Fruit fly (Drosophila melanogaster) whole organism, embryonic: ENCODE data around the gene CG31548.
A peak's percentile ranks its signal among the peaks of the same experiment; 100 is the strongest.

ENCODE experiments used
- Atf6 ChIP-seq: fragments of 200-800 bp; sonication (Bioruptor generic); IDR thresholded peaks from 2 replicates; pipeline ENCODE4 v1.3.6; 2022; ENCODE audit warnings: missing biosample characterization, missing genetic modification characterization
- CG11696 ChIP-seq: fragments of 200-800 bp; sonication (Bioruptor generic); IDR thresholded peaks from 2 replicates; pipeline ENCODE4 v1.3.6; 2022; ENCODE audit warnings: missing biosample characterization, missing genetic modification characterization
- CG12104 ChIP-seq: fragments of 200-800 bp; sonication (Bioruptor generic); optimal IDR thresholded peaks from 3 replicates; lab custom pipeline; 2016; ENCODE audit warnings: missing biosample characterization, missing genetic modification characterization
- CG12155 ChIP-seq: fragments of 200-800 bp; sonication (Bioruptor generic); optimal IDR thresholded peaks from 3 replicates; lab custom pipeline; 2016; ENCODE audit warnings: missing biosample characterization, missing genetic modification characterization
- CG12744 ChIP-seq: fragments of 200-800 bp; sonication (Bioruptor generic); optimal IDR thresholded peaks from 2 replicates; lab custom pipeline; 2016; ENCODE audit warnings: missing biosample characterization, missing genetic modification characterization
- CG14014 ChIP-seq: fragments of 200-800 bp; sonication (Bioruptor generic); IDR thresholded peaks from 2 replicates; pipeline ENCODE4 v1.3.6; 2022; ENCODE audit warnings: missing biosample characterization, missing genetic modification characterization
- CG14860 ChIP-seq: fragments of 200-800 bp; sonication (Bioruptor generic); IDR thresholded peaks from 3 replicates; pipeline ENCODE4 v1.3.6; 2022; ENCODE audit warnings: missing biosample characterization, missing genetic modification characterization; ENCODE audit not compliant: partially characterized antibody
- CG16779 ChIP-seq: fragments of 200-800 bp; sonication (Bioruptor generic); IDR thresholded peaks from 2 replicates; pipeline ENCODE4 v1.3.6; 2022; ENCODE audit warnings: missing biosample characterization, missing genetic modification characterization
- CG16813 ChIP-seq: fragments of 200-800 bp; sonication (Bioruptor generic); IDR thresholded peaks from 3 replicates; pipeline ENCODE4 v1.3.6; 2022; ENCODE audit warnings: missing biosample characterization, missing genetic modification characterization; ENCODE audit not compliant: partially characterized antibody
- CG17802 ChIP-seq: fragments of 200-800 bp; sonication (Bioruptor generic); optimal IDR thresholded peaks from 2 replicates; lab custom pipeline; 2018; ENCODE audit warnings: missing biosample characterization, mild to moderate bottlenecking, missing genetic modification characterization, moderate library complexity
- CG17829 ChIP-seq: fragments of 200-800 bp; optimal IDR thresholded peaks from 2 replicates; lab custom pipeline; 2019; ENCODE audit warnings: missing biosample characterization, mild to moderate bottlenecking, missing genetic modification characterization, moderate library complexity
- CG17912 ChIP-seq: fragments of 200-800 bp; sonication (Bioruptor generic); optimal IDR thresholded peaks from 2 replicates; lab custom pipeline; 2018; ENCODE audit warnings: missing biosample characterization, mild to moderate bottlenecking, missing genetic modification characterization
- CG2116 ChIP-seq: fragments of 200-800 bp; sonication (Bioruptor generic); optimal IDR thresholded peaks from 3 replicates; lab custom pipeline; 2018; ENCODE audit warnings: missing biosample characterization, mild to moderate bottlenecking, missing genetic modification characterization
- CG3163 ChIP-seq: fragments of 200-800 bp; sonication (Bioruptor generic); optimal IDR thresholded peaks from 3 replicates; lab custom pipeline; 2016; ENCODE audit warnings: missing biosample characterization, missing genetic modification characterization
- CG32767 ChIP-seq: fragments of 200-800 bp; sonication (Bioruptor generic); IDR thresholded peaks from 2 replicates; pipeline ENCODE4 v1.3.6; 2022; ENCODE audit warnings: missing biosample characterization, missing genetic modification characterization
- CG33213 ChIP-seq: fragments of 200-800 bp; sonication (Bioruptor generic); optimal IDR thresholded peaks from 3 replicates; lab custom pipeline; 2016; ENCODE audit warnings: missing biosample characterization, missing genetic modification characterization
- CG5245 ChIP-seq: fragments of 200-800 bp; sonication (Bioruptor generic); optimal IDR thresholded peaks from 3 replicates; lab custom pipeline; 2016; ENCODE audit warnings: missing biosample characterization, missing genetic modification characterization
- CG7839 ChIP-seq: fragments of 200-800 bp; sonication (Bioruptor generic); optimal IDR thresholded peaks from 3 replicates; lab custom pipeline; 2018; ENCODE audit warnings: missing biosample characterization, mild to moderate bottlenecking, missing genetic modification characterization, moderate library complexity
- CG8478 ChIP-seq: fragments of >200 bp; optimal IDR thresholded peaks from 2 replicates; lab custom pipeline; 2018
- CG9932 ChIP-seq: fragments of 200-800 bp; sonication (Bioruptor generic); IDR thresholded peaks from 2 replicates; pipeline ENCODE4 v1.3.6; 2022; ENCODE audit warnings: missing biosample characterization, missing genetic modification characterization
- Chrac-16 ChIP-seq: fragments of 200-800 bp; sonication (Bioruptor generic); optimal IDR thresholded peaks from 3 replicates; lab custom pipeline; 2016; ENCODE audit warnings: missing biosample characterization, missing genetic modification characterization
- CkIIα-i1 ChIP-seq: fragments of 200-800 bp; sonication (Bioruptor generic); IDR thresholded peaks from 2 replicates; pipeline ENCODE4 v1.3.6; 2022; ENCODE audit warnings: missing biosample characterization, missing genetic modification characterization
- D19A ChIP-seq: fragments of 200-800 bp; optimal IDR thresholded peaks from 3 replicates; lab custom pipeline; 2019; ENCODE audit warnings: missing biosample characterization, mild to moderate bottlenecking, missing genetic modification characterization, moderate library complexity
- Ets97D ChIP-seq: fragments of 200-800 bp; sonication (Bioruptor generic); optimal IDR thresholded peaks from 3 replicates; lab custom pipeline; 2016; ENCODE audit warnings: missing biosample characterization, missing genetic modification characterization
- HLH54F ChIP-seq: fragments of 200-800 bp; sonication (Bioruptor generic); optimal IDR thresholded peaks from 3 replicates; lab custom pipeline; 2016; ENCODE audit warnings: missing biosample characterization, missing genetic modification characterization
- Hmx ChIP-seq: fragments of 200-800 bp; sonication (Bioruptor generic); optimal IDR thresholded peaks from 2 replicates; lab custom pipeline; 2016; ENCODE audit warnings: missing biosample characterization, missing genetic modification characterization
- Hr51 ChIP-seq, 2 experiments: fragments of 200-800 bp; sonication (Bioruptor generic); optimal IDR thresholded peaks; 2 replicates in 1 of 2; 3 replicates in 1 of 2; lab custom pipeline; 2016 to 2018; ENCODE audit warnings: missing biosample characterization in 2 of 2, missing genetic modification characterization in 2 of 2, mild to moderate bottlenecking in 1 of 2, moderate library complexity in 1 of 2
- Lpt ChIP-seq: fragments of >200 bp; optimal IDR thresholded peaks from 2 replicates; lab custom pipeline; 2018; ENCODE audit warnings: missing biosample characterization, missing genetic modification characterization
- MBD-R2 ChIP-seq: fragments of 200-800 bp; sonication (Bioruptor generic); IDR thresholded peaks from 2 replicates; pipeline ENCODE4 v1.3.6; 2022; ENCODE audit warnings: missing biosample characterization, missing genetic modification characterization
- Med ChIP-seq: fragments of 200-800 bp; sonication (Bioruptor generic); peaks from one replicate; lab custom pipeline; 2016; ENCODE audit warnings: missing biosample characterization, missing genetic modification characterization, mild to moderate bottlenecking, inconsistent platforms, moderate library complexity
- Nf-YA ChIP-seq: fragments of 200-800 bp; sonication (Bioruptor generic); IDR thresholded peaks from 2 replicates; pipeline ENCODE4 v1.3.6; 2022; ENCODE audit warnings: missing biosample characterization, missing genetic modification characterization
- Nf-YC ChIP-seq: fragments of 200-800 bp; optimal IDR thresholded peaks from 3 replicates; lab custom pipeline; 2019; ENCODE audit warnings: missing biosample characterization, mild to moderate bottlenecking, missing genetic modification characterization, moderate library complexity
- NfI ChIP-seq: fragments of 200-800 bp; sonication (Bioruptor generic); optimal IDR thresholded peaks from 3 replicates; lab custom pipeline; 2018; ENCODE audit warnings: missing biosample characterization, mild to moderate bottlenecking, missing genetic modification characterization, moderate library complexity
- Opbp ChIP-seq: fragments of 200-800 bp; sonication (Bioruptor generic); IDR thresholded peaks from 3 replicates; pipeline ENCODE4 v1.3.6; 2022; ENCODE audit warnings: missing biosample characterization, missing genetic modification characterization; ENCODE audit not compliant: partially characterized antibody
- Sox102F ChIP-seq: fragments of 200-800 bp; sonication (Bioruptor generic); optimal IDR thresholded peaks from 2 replicates; lab custom pipeline; 2018; ENCODE audit warnings: missing biosample characterization, mild to moderate bottlenecking, missing genetic modification characterization, moderate library complexity
- cg ChIP-seq: fragments of 200-800 bp; sonication (Bioruptor generic); optimal IDR thresholded peaks from 3 replicates; lab custom pipeline; 2019; ENCODE audit warnings: missing biosample characterization, mild to moderate bottlenecking, missing genetic modification characterization, moderate library complexity
- chif ChIP-seq, 2 experiments: fragments of 200-800 bp; sonication (Bioruptor generic); optimal IDR thresholded peaks; 3 replicates each; lab custom pipeline; 2016; ENCODE audit warnings: missing biosample characterization in 2 of 2, missing genetic modification characterization in 2 of 2
- crol ChIP-seq: fragments of 200-800 bp; sonication (Bioruptor generic); IDR thresholded peaks from 2 replicates; pipeline ENCODE4 v1.3.6; 2022; ENCODE audit warnings: missing biosample characterization, missing genetic modification characterization
- cwo ChIP-seq: fragments of 200-800 bp; sonication (Bioruptor generic); optimal IDR thresholded peaks from 3 replicates; lab custom pipeline; 2017; ENCODE audit warnings: missing biosample characterization, missing genetic modification characterization, mild to moderate bottlenecking, moderate library complexity, missing genetic modification reagents
- en ChIP-seq: fragments of 200-800 bp; sonication (Bioruptor generic); optimal IDR thresholded peaks from 2 replicates; lab custom pipeline; 2016; ENCODE audit warnings: missing biosample characterization, missing genetic modification characterization
- fd64A ChIP-seq: fragments of 200-800 bp; sonication (Bioruptor generic); optimal IDR thresholded peaks from 3 replicates; lab custom pipeline; 2018; ENCODE audit warnings: missing biosample characterization, mild to moderate bottlenecking, missing genetic modification characterization
- fu2 ChIP-seq: fragments of 200-800 bp; sonication (Bioruptor generic); optimal IDR thresholded peaks from 2 replicates; lab custom pipeline; 2016; ENCODE audit warnings: missing biosample characterization, missing genetic modification characterization
- gcm2 ChIP-seq: fragments of 200-800 bp; sonication (Bioruptor generic); optimal IDR thresholded peaks from 2 replicates; lab custom pipeline; 2016; ENCODE audit warnings: missing biosample characterization, missing genetic modification characterization
- phol ChIP-seq: fragments of 200-800 bp; sonication (Bioruptor generic); optimal IDR thresholded peaks from 3 replicates; lab custom pipeline; 2018; ENCODE audit warnings: missing biosample characterization, mild to moderate bottlenecking, missing genetic modification characterization, moderate library complexity
- prd ChIP-seq, 3 experiments: fragments of >200 bp in 2 of 3; fragments of 200-800 bp in 1 of 3; sonication (Bioruptor generic) in 1 of 3; optimal IDR thresholded peaks in 2 of 3; IDR thresholded peaks in 1 of 3; 2 replicates in 2 of 3; 3 replicates in 1 of 3; pipeline versions ENCODE4 v1.3.6 to Lab custom; 2017 to 2022; ENCODE audit warnings: missing biosample characterization in 1 of 3, missing genetic modification characterization in 1 of 3
- pum ChIP-seq: fragments of 200-800 bp; sonication (Bioruptor generic); optimal IDR thresholded peaks from 2 replicates; lab custom pipeline; 2016; ENCODE audit warnings: missing biosample characterization, missing genetic modification characterization
- row ChIP-seq: fragments of 200-800 bp; sonication (Bioruptor generic); IDR thresholded peaks from 3 replicates; pipeline ENCODE4 v1.3.6; 2022; ENCODE audit warnings: missing biosample characterization, missing genetic modification characterization
- sens-2 ChIP-seq: fragments of 200-800 bp; sonication (Bioruptor generic); IDR thresholded peaks from 2 replicates; pipeline ENCODE4 v1.3.6; 2022; ENCODE audit warnings: missing biosample characterization, missing genetic modification characterization
- tna ChIP-seq: fragments of 200-800 bp; sonication (Bioruptor generic); IDR thresholded peaks from 2 replicates; pipeline ENCODE4 v1.3.6; 2022; ENCODE audit warnings: missing biosample characterization, missing genetic modification characterization; ENCODE audit not compliant: partially characterized antibody
- yki ChIP-seq: fragments of >200 bp; optimal IDR thresholded peaks from 3 replicates; lab custom pipeline; 2018

The CG31548 gene

dm6 chr3R:5587863-5588519 is 48.7 kb downstream of the CG31548 start, which contains the start of gene CG2926 (continued):
- no peak for TF ChIP-seq cwo (GFP tag; lab: Kevin White, UChicago)
- TF ChIP-seq CG32767 (GFP tag; lab: Robert Waterston, UW), result peak; percentile 57; the same call in 1 of the 2 replicates
- TF ChIP-seq CG17912 (GFP tag; lab: Kevin White, UChicago), result peak; percentile 35
- peak; percentile 79 for TF ChIP-seq CG9932 (GFP tag; lab: Robert Waterston, UW)
- TF ChIP-seq CG14014 (GFP tag; lab: Robert Waterston, UW), result peak; percentile 43; the same call in 1 of the 2 replicates
- peak; percentile 66 for TF ChIP-seq CG12155
- TF ChIP-seq CG8478 (lab: Kevin White, UChicago), result no peak
- peak; percentile 46 for TF ChIP-seq HLH54F (GFP tag; lab: Kevin White, UChicago)
- 0 out of 2 replicates have a peak, but pooled peaks have one; percentile 15 for TF ChIP-seq crol (GFP tag; lab: Robert Waterston, UW)
- no peak for TF ChIP-seq Hr51 (GFP tag; optimal IDR thresholded peaks at IDR 0.05; lab: Kevin White, UChicago)
- peak; percentile 40 for TF ChIP-seq CG33213 (GFP tag; lab: Kevin White, UChicago)
- no peak for TF ChIP-seq Nf-YA (GFP tag; lab: Robert Waterston, UW)
- peak; percentile 88 for TF ChIP-seq CG16813 (GFP tag; lab: Robert Waterston, UW)
- TF ChIP-seq Ets97D (GFP tag; lab: Kevin White, UChicago), result peak; percentile 55
- no peak for TF ChIP-seq CG16779
- TF ChIP-seq CG2116, result peak; percentile 69
- TF ChIP-seq NfI, result no peak
- TF ChIP-seq Hmx (GFP tag; lab: Kevin White, UChicago), result no peak
- TF ChIP-seq pum (GFP tag; lab: Kevin White, UChicago), result peak; percentile 17
- peak; percentile 94 for TF ChIP-seq Opbp (GFP tag; lab: Robert Waterston, UW)
- TF ChIP-seq Chrac-16 (GFP tag; lab: Kevin White, UChicago), result no peak
- TF ChIP-seq phol, result peak; percentile 97
- TF ChIP-seq Sox102F (GFP tag; lab: Kevin White, UChicago), result no peak
- TF ChIP-seq CG14860 (GFP tag; lab: Robert Waterston, UW), result peak; percentile 85
- peak in 1 of 2 experiments; percentile 51 for TF ChIP-seq chif (GFP tag; optimal IDR thresholded peaks at IDR 0.05; lab: Kevin White, UChicago)
- TF ChIP-seq CG12104 (GFP tag; lab: Kevin White, UChicago), result no peak
- no peak for TF ChIP-seq sens-2 (GFP tag; lab: Robert Waterston, UW)
- no peak for TF ChIP-seq gcm2 (GFP tag; lab: Kevin White, UChicago)
- peak; percentile 90 for TF ChIP-seq row (GFP tag; lab: Robert Waterston, UW)
- no peak for TF ChIP-seq en (GFP tag; lab: Kevin White, UChicago)
- TF ChIP-seq CG17802 (tag; lab: Kevin White, UChicago), result peak; percentile 48
- TF ChIP-seq MBD-R2 (GFP tag; lab: Robert Waterston, UW), result peak; percentile 87
- no peak for TF ChIP-seq prd (optimal IDR thresholded peaks at IDR 0.05; lab: Kevin White, UChicago)
- peak; percentile 31; the same call in 1 of the 3 replicates for TF ChIP-seq prd (GFP tag; IDR thresholded peaks at IDR 0.05; lab: Robert Waterston, UW)
- TF ChIP-seq CG5245, result peak; percentile 94
- TF ChIP-seq CG12744 (GFP tag; lab: Kevin White, UChicago), result no peak
- TF ChIP-seq fu2 (GFP tag; lab: Kevin White, UChicago), result peak; percentile 40
- TF ChIP-seq cg (GFP tag; lab: Kevin White, UChicago), result peak; percentile 75
- peak; percentile 31 for TF ChIP-seq CG3163 (GFP tag; lab: Kevin White, UChicago)
- no peak for TF ChIP-seq yki (lab: Kevin White, UChicago)
- peak; percentile 92 for TF ChIP-seq Med (GFP tag; lab: Kevin White, UChicago)
- no peak for TF ChIP-seq Lpt (GFP tag; lab: Kevin White, UChicago)
- TF ChIP-seq CkIIα-i1 (GFP tag; lab: Robert Waterston, UW), result no peak
- TF ChIP-seq fd64A (GFP tag; lab: Kevin White, UChicago), result no peak
- TF ChIP-seq CG17829 (tag; lab: Kevin White, UChicago), result peak; percentile 57
- TF ChIP-seq Atf6 (GFP tag; lab: Robert Waterston, UW), result peak; percentile 58
- peak; percentile 100 for TF ChIP-seq D19A (tag; lab: Kevin White, UChicago)
- peak; percentile 89 for TF ChIP-seq tna
- TF ChIP-seq Nf-YC (tag; lab: Kevin White, UChicago), result no peak
- TF ChIP-seq CG11696 (GFP tag; lab: Robert Waterston, UW), result no peak
- no peak for TF ChIP-seq CG7839 (tag; lab: Kevin White, UChicago)
